Worm (Caenorhabditis elegans): Measurements from ENCODE around the gene swm-1.

Gene swm-1

DNA sequence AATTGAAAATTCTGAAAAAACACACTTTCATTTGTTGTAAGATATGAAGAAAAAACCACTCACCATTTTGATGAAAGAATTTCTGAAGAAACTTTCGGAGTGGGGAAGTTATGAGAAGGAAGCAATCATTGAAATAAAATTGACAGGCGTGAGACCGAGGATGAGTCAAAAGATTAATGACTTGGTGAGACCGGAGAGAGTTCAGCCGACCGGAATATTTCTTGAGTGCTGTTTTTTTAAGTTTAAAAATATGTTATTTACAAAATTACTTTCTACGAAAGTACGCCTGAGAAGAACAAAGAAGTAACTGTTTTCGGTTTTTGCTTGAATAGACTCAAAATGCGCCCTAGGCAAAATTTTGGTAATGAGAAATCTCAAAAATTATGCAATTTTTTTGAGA lies 1.6 kb upstream of the swm-1 start, which contains the start of gene C25E10.10:
Gene C25E10.10 (minus strand): TSS at position 101 of the 400 bp plus-strand sequence.
- TF ChIP-seq cnd-1 (tag; optimal IDR thresholded peaks at IDR 0.05), result no peak
- TF ChIP-seq lin-32 (GFP tag; optimal IDR thresholded peaks at IDR 0.05), result no peak

DNA sequence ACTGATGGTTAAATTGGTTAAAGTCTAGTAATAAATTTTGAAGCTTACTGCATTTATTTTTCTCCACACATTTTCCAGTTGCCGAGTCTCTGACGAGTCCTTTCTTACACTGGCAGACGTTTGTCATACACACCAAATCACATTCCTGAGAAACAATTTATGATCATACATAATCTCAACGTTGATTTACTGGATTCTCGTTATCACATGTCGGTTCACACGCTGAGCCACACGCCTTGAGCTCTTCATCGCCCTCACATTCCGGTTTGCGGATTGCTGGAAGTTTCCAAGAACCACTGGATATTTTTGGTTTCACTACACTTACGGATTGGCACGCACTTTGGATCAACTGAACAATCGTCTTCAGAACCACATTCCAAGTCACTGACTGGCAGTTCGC lies 973 bp upstream of the swm-1 start:
- TF ChIP-seq elt-3 (tag; optimal IDR thresholded peaks at IDR 0.05) (no peak), snpc-4 (tag; optimal IDR thresholded peaks at IDR 0.05) (no peak), hlh-1 (tag; optimal IDR thresholded peaks at IDR 0.05) (no peak), nhr-12 (tag; optimal IDR thresholded peaks at IDR 0.05) (no peak), zip-8 (tag; optimal IDR thresholded peaks at IDR 0.05) (no peak), mep-1 (tag; optimal IDR thresholded peaks at IDR 0.05) (no peak), nhr-2 (tag; optimal IDR thresholded peaks at IDR 0.05) (no peak), flh-1 (GFP tag; optimal IDR thresholded peaks at IDR 0.05) (no peak), elt-1 (tag; optimal IDR thresholded peaks at IDR 0.05; ENCODE audit: borderline replicate concordance, insufficient read depth) (no peak), nhr-237 (tag; optimal IDR thresholded peaks at IDR 0.05) (no peak), lsy-2 (tag; optimal IDR thresholded peaks at IDR 0.05) (no peak), ham-2 (GFP tag; optimal IDR thresholded peaks at IDR 0.05) (no peak), bed-3 (GFP tag; optimal IDR thresholded peaks at IDR 0.05) (no peak), nhr-76 (tag; optimal IDR thresholded peaks at IDR 0.05) (no peak), blmp-1 (tag; optimal IDR thresholded peaks at IDR 0.05) (no peak), ces-1 (GFP tag; optimal IDR thresholded peaks at IDR 0.05) (no peak)

DNA sequence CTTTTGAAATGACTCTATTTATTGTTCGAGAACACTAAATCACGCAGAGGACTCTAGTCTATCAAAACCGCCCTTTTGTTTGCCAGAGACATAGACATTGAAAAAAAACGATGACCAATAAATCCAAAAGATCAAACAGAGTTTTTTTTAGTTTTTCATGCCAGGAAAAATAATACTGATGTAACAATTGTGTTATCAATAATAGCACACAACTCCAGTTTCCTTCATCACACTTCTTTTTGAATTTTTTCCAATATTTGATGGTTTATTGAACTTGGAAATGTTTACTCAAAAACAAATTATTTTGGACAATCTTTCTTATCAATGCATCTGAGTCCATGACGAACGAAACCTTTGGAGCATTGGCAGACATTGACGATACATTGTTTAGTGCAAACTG lies 702 bp downstream of the swm-1 start, which contains the start of gene C25E10.8:
Gene C25E10.8 (minus strand): TSS at position 101 of the 400 bp plus-strand sequence.
- TF ChIP-seq ztf-11 (tag; optimal IDR thresholded peaks at IDR 0.05), result no peak
- TF ChIP-seq nhr-12 (tag; optimal IDR thresholded peaks at IDR 0.05), result no peak
- TF ChIP-seq drap-1 (GFP tag; optimal IDR thresholded peaks at IDR 0.05), result no peak
- TF ChIP-seq tbx-8 (GFP tag; optimal IDR thresholded peaks at IDR 0.05), result no peak
- TF ChIP-seq M03D4.4 (tag; optimal IDR thresholded peaks at IDR 0.05), result no peak
- TF ChIP-seq ceh-83 (GFP tag; optimal IDR thresholded peaks at IDR 0.05), result no peak
- TF ChIP-seq hlh-1 (tag; optimal IDR thresholded peaks at IDR 0.05), result no peak
- no peak for TF ChIP-seq nhr-237 (tag; optimal IDR thresholded peaks at IDR 0.05)
- no peak for TF ChIP-seq mab-5 (tag; optimal IDR thresholded peaks at IDR 0.05)
- no peak for TF ChIP-seq ceh-43 (GFP tag; optimal IDR thresholded peaks at IDR 0.05)
- TF ChIP-seq sem-2 (GFP tag; optimal IDR thresholded peaks at IDR 0.05), result no peak
- TF ChIP-seq mep-1 (tag; optimal IDR thresholded peaks at IDR 0.05), result no peak
- TF ChIP-seq unc-62 (GFP tag; optimal IDR thresholded peaks at IDR 0.05), result no peak
- no peak for TF ChIP-seq lin-13 (tag; optimal IDR thresholded peaks at IDR 0.05)
- no peak for TF ChIP-seq ceh-39 (tag; optimal IDR thresholded peaks at IDR 0.05)
- TF ChIP-seq blmp-1 (tag; optimal IDR thresholded peaks at IDR 0.05), result no peak

DNA sequence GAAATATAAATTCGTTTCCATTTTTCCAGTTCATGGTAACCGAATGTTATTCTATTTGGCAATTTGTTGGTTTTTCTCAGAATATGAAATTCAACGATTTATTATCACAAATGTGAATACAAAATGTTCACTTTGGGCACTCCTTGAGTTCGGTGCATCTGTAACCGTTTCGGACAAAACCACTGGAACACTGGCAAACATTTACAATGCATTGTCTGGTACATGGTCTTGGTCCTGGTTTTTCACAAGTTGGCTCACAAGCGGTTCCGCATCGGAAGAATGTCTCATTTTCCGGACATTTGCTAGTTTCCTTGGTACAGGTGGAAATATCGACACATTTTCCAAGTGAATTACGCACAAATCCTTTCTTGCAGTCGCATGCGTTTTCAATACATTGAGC lies 1.4 kb downstream of the swm-1 start:
- TF ChIP-seq sem-2 (GFP tag; optimal IDR thresholded peaks at IDR 0.05) (no peak), ceh-43 (GFP tag; optimal IDR thresholded peaks at IDR 0.05) (no peak), mep-1 (tag; optimal IDR thresholded peaks at IDR 0.05) (no peak), lsy-2 (tag; optimal IDR thresholded peaks at IDR 0.05) (no peak), ces-1 (GFP tag; optimal IDR thresholded peaks at IDR 0.05) (no peak), nhr-12 (tag; optimal IDR thresholded peaks at IDR 0.05) (no peak), tbx-8 (GFP tag; optimal IDR thresholded peaks at IDR 0.05) (no peak), unc-39 (tag; optimal IDR thresholded peaks at IDR 0.05) (no peak), cnd-1 (tag; optimal IDR thresholded peaks at IDR 0.05) (no peak), snpc-4 (tag; optimal IDR thresholded peaks at IDR 0.05) (no peak), ztf-11 (tag; optimal IDR thresholded peaks at IDR 0.05) (no peak), drap-1 (GFP tag; optimal IDR thresholded peaks at IDR 0.05) (no peak), nhr-76 (tag; optimal IDR thresholded peaks at IDR 0.05) (no peak), flh-1 (GFP tag; optimal IDR thresholded peaks at IDR 0.05) (no peak), nhr-2 (tag; optimal IDR thresholded peaks at IDR 0.05) (no peak), lin-13 (tag; optimal IDR thresholded peaks at IDR 0.05) (no peak), nhr-28 (tag; optimal IDR thresholded peaks at IDR 0.05) (no peak)

DNA sequence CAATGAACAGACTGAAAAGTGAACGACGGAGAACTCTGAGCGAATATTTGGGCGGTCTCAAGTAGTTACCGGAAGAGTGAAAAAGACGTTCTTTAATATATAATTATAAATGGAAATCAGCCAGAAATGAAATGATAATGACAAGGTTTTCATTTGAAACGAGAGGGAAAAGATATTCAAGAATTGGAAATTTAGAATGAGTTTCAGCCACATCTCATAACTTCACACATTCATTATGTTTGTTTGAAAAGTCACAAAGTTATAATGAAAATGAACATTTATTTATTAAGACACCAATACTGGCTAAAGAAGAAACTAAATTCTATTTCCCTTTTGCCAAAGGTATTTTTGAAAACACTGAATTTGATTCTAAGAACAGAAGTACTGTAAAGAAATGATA lies 3.6 kb downstream of the swm-1 start, which contains the start of gene C25E10.7:
Gene C25E10.7 (minus strand): TSS at position 101 of the 400 bp plus-strand sequence.
- no peak for TF ChIP-seq ham-2 (GFP tag; optimal IDR thresholded peaks at IDR 0.05)
- TF ChIP-seq nhr-76 (tag; optimal IDR thresholded peaks at IDR 0.05), result no peak
- no peak for TF ChIP-seq unc-39 (tag; optimal IDR thresholded peaks at IDR 0.05)
- no peak for TF ChIP-seq elt-3 (tag; optimal IDR thresholded peaks at IDR 0.05)
- TF ChIP-seq flh-1 (GFP tag; optimal IDR thresholded peaks at IDR 0.05), result no peak
- no peak for TF ChIP-seq lsy-2 (tag; optimal IDR thresholded peaks at IDR 0.05)
- no peak for TF ChIP-seq ceh-43 (GFP tag; optimal IDR thresholded peaks at IDR 0.05)
- TF ChIP-seq nhr-12 (tag; optimal IDR thresholded peaks at IDR 0.05), result no peak

Data from whole organism, mixed stage, embryonic.